Fruit fly (Drosophila melanogaster): ENCODE results near the gene Tom40.

The Tom40 gene

DNA sequence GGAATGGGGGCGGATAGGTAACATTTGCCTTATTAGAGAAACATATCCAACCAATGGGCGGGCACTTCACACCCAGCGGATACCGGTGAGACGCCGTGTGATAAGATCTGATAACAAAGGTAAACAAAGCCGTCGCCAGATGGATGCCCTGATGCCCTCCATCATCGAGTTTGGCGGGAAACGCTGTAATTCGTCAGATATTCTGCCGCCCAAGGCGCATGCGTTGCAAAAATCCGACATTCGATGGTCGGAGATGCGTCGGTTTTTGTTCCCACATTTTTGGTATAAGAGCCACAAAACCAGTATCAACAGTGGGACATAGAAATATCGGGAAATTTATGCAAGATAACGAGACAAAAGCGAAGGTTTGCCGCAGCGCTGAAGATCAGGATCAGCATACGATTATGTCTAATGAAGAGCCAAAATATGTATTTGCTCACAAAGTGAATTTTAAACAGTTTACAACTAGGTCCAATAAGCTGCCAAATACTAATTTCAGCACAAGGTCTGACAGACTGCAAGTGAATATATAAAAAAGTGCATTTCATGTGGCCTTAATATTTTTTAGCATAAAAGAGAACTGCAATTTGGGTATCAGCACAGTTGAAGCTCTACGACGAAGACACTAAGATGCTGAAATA, 31.6 kb downstream of the Tom40 start, which contains the start of gene CG34338:
TSS of gene CG34338 (plus strand) at position 591 of the 641 bp plus-strand sequence.
- TF ChIP-seq CG17801 (GFP tag; optimal IDR thresholded peaks at IDR 0.05; ENCODE audit: partially characterized antibody), result no peak

DNA sequence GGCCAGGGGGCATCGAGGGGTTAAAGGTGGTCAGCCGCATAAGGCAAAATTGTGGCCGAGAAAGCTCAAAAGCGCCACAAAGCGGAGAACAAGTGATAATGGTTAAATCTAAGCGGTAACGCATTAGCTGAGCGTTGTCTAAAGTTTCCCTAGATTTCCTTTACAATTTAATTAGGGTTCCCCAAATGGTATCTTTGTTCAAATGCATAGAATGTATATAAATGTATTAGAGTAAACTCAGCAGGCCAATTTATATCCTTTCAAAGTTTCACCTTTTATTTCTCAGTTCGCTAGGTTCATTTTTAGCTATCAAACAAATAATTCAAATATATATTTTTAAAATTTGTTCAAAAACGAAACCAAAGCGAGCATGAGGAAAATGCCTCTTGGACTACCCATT, 41.2 kb downstream of the Tom40 start, which contains the start of gene CG32718:
TSS of gene CG32718 (plus strand) at position 301 of the 400 bp plus-strand sequence.
- no peak for TF ChIP-seq CG17801 (GFP tag; optimal IDR thresholded peaks at IDR 0.05; ENCODE audit: partially characterized antibody)
